Worm (Caenorhabditis elegans) whole organism, young adult: ENCODE data around the gene C46C11.3.

Source experiments
- ceh-100 ChIP-seq: fragments of 200-800 bp; sonication (Bioruptor generic); IDR thresholded peaks from 2 replicates; pipeline ENCODE4 v1.3.6; 2022; ENCODE audit warnings: missing genetic modification reagents, missing genetic modification characterization, missing compliant biosample characterization
- die-1 ChIP-seq: sonication (generic microtip); optimal IDR thresholded peaks from 2 replicates; lab custom pipeline; 2016; ENCODE audit warnings: missing genotype, mild to moderate bottlenecking, missing genetic modification characterization, missing compliant biosample characterization
- efl-1 ChIP-seq: fragments of 150-350 bp; optimal IDR thresholded peaks from 2 replicates; lab custom pipeline; 2014; ENCODE audit warnings: missing biosample characterization, missing genetic modification reagents, missing genetic modification characterization
- him-1 ChIP-seq: sonication (generic microtip); optimal IDR thresholded peaks from 2 replicates; lab custom pipeline; 2016; ENCODE audit warnings: missing genotype, missing genetic modification reagents, missing genetic modification characterization, missing compliant biosample characterization
- lsl-1 ChIP-seq: fragments of 200-800 bp; sonication (Bioruptor generic); optimal IDR thresholded peaks from 2 replicates; lab custom pipeline; 2018; ENCODE audit warnings: mild to moderate bottlenecking, missing genetic modification characterization, moderate library complexity, missing compliant biosample characterization
- pha-4 ChIP-seq: fragments of 150-350 bp; sonication (generic microtip); optimal IDR thresholded peaks from 2 replicates; lab custom pipeline; 2014; ENCODE audit warnings: missing biosample characterization, missing genetic modification reagents, missing genetic modification characterization
- ztf-26 ChIP-seq: sonication (generic microtip); optimal IDR thresholded peaks from 2 replicates; lab custom pipeline; 2017; ENCODE audit warnings: missing genetic modification characterization, missing compliant biosample characterization

- TF ChIP-seq lsl-1 (GFP tag; lab: Kevin White, UChicago) = no peak
- no peak for TF ChIP-seq ceh-100 (GFP tag; lab: Robert Waterston, UW)
- no peak for TF ChIP-seq die-1 (tag; lab: Kevin White, UChicago)
- no peak for TF ChIP-seq him-1
- no peak for TF ChIP-seq ztf-26 (tag; lab: Kevin White, UChicago)
- no peak for TF ChIP-seq pha-4 (tag; lab: Kevin White, UChicago)
- TF ChIP-seq efl-1 (GFP tag; lab: Kevin White, UChicago) = no peak
Measured at ce11 chrX:4578581-4578980, 43.5 kb upstream of the C46C11.3 start.
